Worm (Caenorhabditis elegans): Measurements from ENCODE around the gene spig-10.
A peak's percentile ranks its signal among the peaks of the same experiment; 100 is the strongest.

Gene spig-10

DNA sequence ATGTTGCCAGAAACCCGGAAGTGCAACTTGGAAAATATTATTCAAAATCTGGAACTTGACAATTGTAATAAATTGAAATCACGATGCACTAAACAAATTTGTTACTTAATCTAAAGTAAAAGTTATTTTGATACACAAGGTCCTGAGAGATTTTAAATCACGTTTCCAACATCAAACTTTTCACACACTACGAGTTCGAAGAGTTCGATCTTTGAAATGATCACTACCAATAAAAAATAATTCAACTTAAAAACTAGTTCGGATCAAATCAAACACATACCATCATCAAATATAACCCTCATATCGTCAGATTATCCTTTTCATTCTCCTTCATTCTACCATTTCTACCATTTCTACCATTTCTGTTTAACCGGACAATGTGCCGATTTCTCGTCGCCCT, at the start of gene spig-10:
TSS of gene spig-10 (plus strand) at position 301 of the 400 bp plus-strand sequence.
- no peak for TF ChIP-seq mab-5 (tag; optimal IDR thresholded peaks at IDR 0.05)
- TF ChIP-seq nhr-28 (tag; optimal IDR thresholded peaks at IDR 0.05), result no peak
- no peak for TF ChIP-seq nhr-2 (tag; optimal IDR thresholded peaks at IDR 0.05)
- TF ChIP-seq ces-1 (GFP tag; optimal IDR thresholded peaks at IDR 0.05), result no peak
- TF ChIP-seq elt-3 (tag; optimal IDR thresholded peaks at IDR 0.05), result no peak
- TF ChIP-seq cnd-1 (tag; optimal IDR thresholded peaks at IDR 0.05), result no peak
- TF ChIP-seq lin-13 (tag; optimal IDR thresholded peaks at IDR 0.05), result no peak
- TF ChIP-seq pha-4 (tag; optimal IDR thresholded peaks at IDR 0.05), result no peak
- TF ChIP-seq unc-62 (GFP tag; optimal IDR thresholded peaks at IDR 0.05), result no peak
- no peak for TF ChIP-seq lin-32 (GFP tag; optimal IDR thresholded peaks at IDR 0.05)
- TF ChIP-seq sem-2 (GFP tag; optimal IDR thresholded peaks at IDR 0.05), result no peak
- no peak for TF ChIP-seq sptf-1 (tag; optimal IDR thresholded peaks at IDR 0.05)
- TF ChIP-seq elt-1 (tag; optimal IDR thresholded peaks at IDR 0.05; ENCODE audit: borderline replicate concordance, insufficient read depth), result no peak

ce11 chrV:6969950-6970532, 36.0 kb upstream of the spig-10 start, which contains the start of gene ptr-15:
Gene ptr-15 (minus strand): TSS chrV:6970000.
- TF ChIP-seq tbx-8 (GFP tag; optimal IDR thresholded peaks at IDR 0.05) (no peak), ceh-39 (tag; optimal IDR thresholded peaks at IDR 0.05) (no peak), ceh-43 (GFP tag; optimal IDR thresholded peaks at IDR 0.05) (no peak), snpc-4 (tag; optimal IDR thresholded peaks at IDR 0.05) (no peak), nhr-28 (tag; optimal IDR thresholded peaks at IDR 0.05) (no peak), unc-62 (GFP tag; optimal IDR thresholded peaks at IDR 0.05) (peak; percentile 61), drap-1 (GFP tag; optimal IDR thresholded peaks at IDR 0.05) (no peak), bed-3 (GFP tag; optimal IDR thresholded peaks at IDR 0.05) (no peak), M03D4.4 (tag; optimal IDR thresholded peaks at IDR 0.05) (no peak), mls-2 (tag; optimal IDR thresholded peaks at IDR 0.05) (no peak), ham-2 (GFP tag; optimal IDR thresholded peaks at IDR 0.05) (peak; percentile 91), ces-1 (GFP tag; optimal IDR thresholded peaks at IDR 0.05) (no peak), zip-8 (tag; optimal IDR thresholded peaks at IDR 0.05) (no peak), pha-4 (tag; optimal IDR thresholded peaks at IDR 0.05) (no peak), sem-2 (GFP tag; optimal IDR thresholded peaks at IDR 0.05) (no peak), nhr-2 (tag; optimal IDR thresholded peaks at IDR 0.05) (no peak), unc-120 (tag; optimal IDR thresholded peaks at IDR 0.05; ENCODE audit: poor library complexity, severe bottlenecking) (no peak), sptf-1 (tag; optimal IDR thresholded peaks at IDR 0.05) (no peak), nhr-12 (tag; optimal IDR thresholded peaks at IDR 0.05) (no peak), mep-1 (tag; optimal IDR thresholded peaks at IDR 0.05) (no peak), ceh-83 (GFP tag; optimal IDR thresholded peaks at IDR 0.05) (no peak), nhr-76 (tag; optimal IDR thresholded peaks at IDR 0.05) (no peak), elt-1 (tag; optimal IDR thresholded peaks at IDR 0.05; ENCODE audit: borderline replicate concordance, insufficient read depth) (peak; percentile 80), cnd-1 (tag; optimal IDR thresholded peaks at IDR 0.05) (no peak), nhr-237 (tag; optimal IDR thresholded peaks at IDR 0.05) (no peak), lin-13 (tag; optimal IDR thresholded peaks at IDR 0.05) (no peak)

DNA sequence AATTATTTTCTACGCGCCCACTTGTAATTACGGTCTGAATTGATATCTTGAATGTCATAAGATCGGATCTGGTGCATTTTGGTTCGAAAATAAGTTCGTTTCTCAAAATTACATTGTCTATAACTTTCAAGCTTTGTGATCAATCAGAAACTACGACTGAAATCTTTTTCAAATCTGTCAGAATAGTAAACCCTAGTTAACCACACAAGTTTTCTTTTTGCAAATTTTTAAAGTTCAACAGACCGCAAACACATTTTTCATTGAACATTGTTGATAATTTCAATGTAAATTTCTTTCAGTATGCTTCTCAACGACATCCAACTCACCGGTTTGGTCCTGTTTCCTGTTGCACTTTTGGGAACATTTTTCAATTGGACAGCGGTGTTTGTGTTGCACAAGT, 34.5 kb upstream of the spig-10 start, which contains the start of gene srx-59:
TSS of gene srx-59 (plus strand) at position 301 of the 400 bp plus-strand sequence.
- TF ChIP-seq blmp-1 (tag; optimal IDR thresholded peaks at IDR 0.05), result no peak
- TF ChIP-seq nhr-2 (tag; optimal IDR thresholded peaks at IDR 0.05), result no peak
- TF ChIP-seq nhr-76 (tag; optimal IDR thresholded peaks at IDR 0.05), result no peak
- TF ChIP-seq hlh-1 (tag; optimal IDR thresholded peaks at IDR 0.05), result no peak
- no peak for TF ChIP-seq M03D4.4 (tag; optimal IDR thresholded peaks at IDR 0.05)
- no peak for TF ChIP-seq snpc-4 (tag; optimal IDR thresholded peaks at IDR 0.05)
- no peak for TF ChIP-seq lin-13 (tag; optimal IDR thresholded peaks at IDR 0.05)
- TF ChIP-seq elt-3 (tag; optimal IDR thresholded peaks at IDR 0.05), result no peak
- no peak for TF ChIP-seq nhr-12 (tag; optimal IDR thresholded peaks at IDR 0.05)
- no peak for TF ChIP-seq bed-3 (GFP tag; optimal IDR thresholded peaks at IDR 0.05)
- TF ChIP-seq nhr-237 (tag; optimal IDR thresholded peaks at IDR 0.05), result no peak
- no peak for TF ChIP-seq unc-62 (GFP tag; optimal IDR thresholded peaks at IDR 0.05)
- no peak for TF ChIP-seq unc-120 (tag; optimal IDR thresholded peaks at IDR 0.05; ENCODE audit: poor library complexity, severe bottlenecking)
- no peak for TF ChIP-seq unc-39 (tag; optimal IDR thresholded peaks at IDR 0.05)
- no peak for TF ChIP-seq zip-8 (tag; optimal IDR thresholded peaks at IDR 0.05)

ce11 chrV:6976047-6976446, 30.0 kb upstream of the spig-10 start, which contains the start of gene srx-16:
Gene srx-16 (plus strand): TSS chrV:6976347.
- TF ChIP-seq snpc-4 (tag; optimal IDR thresholded peaks at IDR 0.05), result no peak
- no peak for TF ChIP-seq unc-62 (GFP tag; optimal IDR thresholded peaks at IDR 0.05)
- TF ChIP-seq lin-32 (GFP tag; optimal IDR thresholded peaks at IDR 0.05), result no peak
- TF ChIP-seq elt-1 (tag; optimal IDR thresholded peaks at IDR 0.05; ENCODE audit: borderline replicate concordance, insufficient read depth), result no peak
- no peak for TF ChIP-seq zip-8 (tag; optimal IDR thresholded peaks at IDR 0.05)
- TF ChIP-seq drap-1 (GFP tag; optimal IDR thresholded peaks at IDR 0.05), result no peak
- TF ChIP-seq mep-1 (tag; optimal IDR thresholded peaks at IDR 0.05), result no peak
- TF ChIP-seq ceh-43 (GFP tag; optimal IDR thresholded peaks at IDR 0.05), result no peak
- TF ChIP-seq flh-1 (GFP tag; optimal IDR thresholded peaks at IDR 0.05), result no peak
- TF ChIP-seq ham-2 (GFP tag; optimal IDR thresholded peaks at IDR 0.05), result no peak
- no peak for TF ChIP-seq nhr-28 (tag; optimal IDR thresholded peaks at IDR 0.05)
- no peak for TF ChIP-seq ztf-11 (tag; optimal IDR thresholded peaks at IDR 0.05)
- no peak for TF ChIP-seq mab-5 (tag; optimal IDR thresholded peaks at IDR 0.05)
- no peak for TF ChIP-seq cnd-1 (tag; optimal IDR thresholded peaks at IDR 0.05)
- no peak for TF ChIP-seq bed-3 (GFP tag; optimal IDR thresholded peaks at IDR 0.05)
- no peak for TF ChIP-seq unc-39 (tag; optimal IDR thresholded peaks at IDR 0.05)

Data from whole organism, mixed stage, embryonic.